Worm (Caenorhabditis elegans) whole organism, early embryonic: Measurements from ENCODE around the gene C14B1.3.

Experiments used
- ama-1 ChIP-seq: fragments of 150-350 bp; optimal IDR thresholded peaks from 2 replicates; lab custom pipeline; 2014
- flt-1 ChIP-seq: fragments of 200-800 bp; sonication (Bioruptor generic); IDR thresholded peaks from 2 replicates; pipeline ENCODE4 v1.3.6; 2022; ENCODE audit warnings: missing genetic modification characterization, missing compliant biosample characterization
- hmbx-1 ChIP-seq: sonication (generic microtip); optimal IDR thresholded peaks from 2 replicates; lab custom pipeline; 2016; ENCODE audit warnings: mild to moderate bottlenecking, missing genetic modification characterization, missing compliant biosample characterization

DNA sequence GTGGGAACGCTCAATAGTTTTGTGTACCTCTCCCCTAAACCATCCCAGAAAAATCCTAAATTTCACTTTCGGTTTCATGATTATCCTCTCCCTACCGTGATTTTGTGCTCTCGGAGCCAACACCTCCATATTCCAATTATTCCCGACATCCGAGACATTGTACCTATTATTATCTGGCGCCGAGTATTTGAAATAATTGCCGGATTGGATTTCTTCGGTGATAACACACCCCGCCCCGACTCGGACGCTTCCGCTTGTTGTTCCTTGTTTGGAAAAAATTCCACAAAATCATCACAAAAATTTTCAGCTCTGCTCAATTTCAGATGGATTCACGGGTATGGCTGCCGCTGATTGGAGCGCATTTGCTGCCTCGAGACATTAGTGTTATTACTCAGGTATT lies 41.8 kb downstream of the C14B1.3 start, which contains the start of gene lin-48:
- TF ChIP-seq ama-1 (lab: Kevin White, UChicago) (no peak), hmbx-1 (tag; lab: Kevin White, UChicago) (no peak), flt-1 (GFP tag; lab: Robert Waterston, UW) (no peak)
